Worm (Caenorhabditis elegans): ENCODE results near the gene H17B01.2.

DNA sequence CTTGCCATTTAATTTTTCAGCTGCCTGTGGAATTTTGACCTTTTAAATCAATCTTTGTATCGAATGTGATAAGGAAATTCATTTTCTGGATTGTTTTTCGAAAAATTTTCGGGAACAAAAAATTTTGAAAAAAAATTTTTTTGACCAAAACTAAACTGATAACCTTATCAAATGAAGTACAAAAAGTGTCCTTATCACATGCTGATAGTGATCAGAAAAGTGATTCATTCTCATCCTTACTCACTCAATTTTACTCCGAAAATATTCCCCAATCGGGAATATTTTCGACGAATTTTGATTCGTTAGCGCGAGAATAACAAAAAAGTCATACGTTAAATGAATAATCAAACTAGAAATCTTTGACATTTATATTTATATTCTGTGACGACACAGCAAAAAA, 5.0 kb downstream of the H17B01.2 start:
- TF ChIP-seq elt-1 (tag; optimal IDR thresholded peaks at IDR 0.05; ENCODE audit: borderline replicate concordance, insufficient read depth) (no peak), pha-4 (tag; optimal IDR thresholded peaks at IDR 0.05) (no peak)

Data from whole organism, mixed stage, embryonic.